Worm (Caenorhabditis elegans) whole organism, L4 larva: ENCODE measurements around the gene cpd-2.

Experiments
- D1046.2 ChIP-seq: fragments of 200-800 bp; sonication (Bioruptor generic); IDR thresholded peaks from 2 replicates; pipeline ENCODE4 v1.3.6; 2022; ENCODE audit warnings: missing genetic modification characterization, missing compliant biosample characterization
- F10B5.3 ChIP-seq: sonication (generic microtip); optimal IDR thresholded peaks from 2 replicates; lab custom pipeline; 2016; ENCODE audit warnings: mild to moderate bottlenecking, missing genetic modification characterization, missing compliant biosample characterization
- F37D6.2 ChIP-seq: sonication (generic microtip); optimal IDR thresholded peaks from 2 replicates; lab custom pipeline; 2016; ENCODE audit warnings: mild to moderate bottlenecking, missing genetic modification characterization, missing compliant biosample characterization
- T26A8.4 ChIP-seq: fragments of 200-800 bp; sonication (Bioruptor generic); IDR thresholded peaks from 2 replicates; pipeline ENCODE4 v1.3.6; 2022; ENCODE audit warnings: missing genetic modification characterization, missing compliant biosample characterization
- Y48G9A.11 ChIP-seq: fragments of 200-800 bp; sonication (Bioruptor generic); IDR thresholded peaks from 2 replicates; pipeline ENCODE4 v1.3.6; 2022; ENCODE audit warnings: missing genetic modification reagents, missing genetic modification characterization, missing compliant biosample characterization
- Y75B8A.6 ChIP-seq: fragments of 200-800 bp; sonication (Bioruptor generic); IDR thresholded peaks from 2 replicates; pipeline ENCODE4 v1.3.6; 2022; ENCODE audit warnings: missing genetic modification reagents, missing genetic modification characterization, missing compliant biosample characterization
- ZK337.2 ChIP-seq: fragments of 200-800 bp; sonication (Bioruptor generic); IDR thresholded peaks from 2 replicates; pipeline ENCODE4 v1.3.6; 2022; ENCODE audit warnings: missing genetic modification reagents, missing genetic modification characterization, missing compliant biosample characterization
- ZK546.5 ChIP-seq, 2 experiments: sonication (generic microtip); optimal IDR thresholded peaks; 2 replicates each; lab custom pipeline; 2017; ENCODE audit warnings: missing biosample characterization in 2 of 2, missing genetic modification characterization in 2 of 2
- arid-1 ChIP-seq: fragments of 200-800 bp; sonication (Bioruptor generic); conservative IDR thresholded peaks from 2 replicates; pipeline ENCODE4 v1.3.6; 2022; ENCODE audit warnings: missing genetic modification reagents, missing genetic modification characterization, missing compliant biosample characterization
- ceh-28 ChIP-seq: fragments of 150-350 bp; optimal IDR thresholded peaks from 2 replicates; lab custom pipeline; 2014; ENCODE audit warnings: missing biosample characterization, missing genetic modification reagents, missing genetic modification characterization
- ceh-44 ChIP-seq: fragments of 200-800 bp; sonication (Bioruptor generic); IDR thresholded peaks from 2 replicates; pipeline ENCODE4 v1.3.6; 2022; ENCODE audit warnings: missing genetic modification reagents, missing genetic modification characterization, missing compliant biosample characterization
- ceh-82 ChIP-seq: sonication (generic microtip); optimal IDR thresholded peaks from 2 replicates; lab custom pipeline; 2017; ENCODE audit warnings: missing biosample characterization, missing genetic modification characterization
- daf-19 ChIP-seq: fragments of 200-800 bp; sonication (Bioruptor generic); conservative IDR thresholded peaks from 2 replicates; pipeline ENCODE4 v1.3.6; 2022; ENCODE audit warnings: missing genetic modification characterization, missing compliant biosample characterization
- daf-8 ChIP-seq: fragments of 200-800 bp; sonication (Bioruptor generic); IDR thresholded peaks from 2 replicates; pipeline ENCODE4 v1.3.6; 2022; ENCODE audit warnings: missing genetic modification characterization, missing compliant biosample characterization
- dmd-6 ChIP-seq: fragments of 200-800 bp; sonication (Bioruptor generic); IDR thresholded peaks from 2 replicates; pipeline ENCODE4 v1.3.6; 2022; ENCODE audit warnings: missing genetic modification reagents, missing genetic modification characterization, missing compliant biosample characterization
- dmd-9 ChIP-seq: fragments of 200-800 bp; sonication (Bioruptor generic); IDR thresholded peaks from 2 replicates; pipeline ENCODE4 v1.3.6; 2022; ENCODE audit warnings: missing genetic modification reagents, missing genetic modification characterization, missing compliant biosample characterization
- dve-1 ChIP-seq: sonication (generic microtip); optimal IDR thresholded peaks from 2 replicates; lab custom pipeline; 2017; ENCODE audit warnings: antibody characterized with exemption, mild to moderate bottlenecking, missing genetic modification characterization, missing compliant biosample characterization; ENCODE audit not compliant: insufficient read depth
- egl-27 ChIP-seq: sonication (generic microtip); optimal IDR thresholded peaks from 3 replicates; lab custom pipeline; 2017; ENCODE audit warnings: missing biosample characterization, missing genetic modification reagents, missing genetic modification characterization
- gei-8 ChIP-seq: fragments of 200-800 bp; sonication (Bioruptor generic); optimal IDR thresholded peaks from 2 replicates; lab custom pipeline; 2018; ENCODE audit warnings: mild to moderate bottlenecking, missing genetic modification characterization, missing compliant biosample characterization
- hif-1 ChIP-seq, 2 experiments: sonication (generic microtip); optimal IDR thresholded peaks; 2 replicates each; lab custom pipeline; 2016 to 2017; ENCODE audit warnings: missing compliant biosample characterization in 2 of 2, missing genetic modification characterization in 2 of 2, missing genetic modification reagents in 2 of 2, missing genotype in 2 of 2, mild to moderate bottlenecking in 1 of 2
- hlh-30 ChIP-seq: sonication (generic microtip); optimal IDR thresholded peaks from 2 replicates; lab custom pipeline; 2017; ENCODE audit warnings: antibody characterized with exemption, mild to moderate bottlenecking, missing genetic modification characterization, missing compliant biosample characterization; ENCODE audit not compliant: insufficient read depth
- jun-1 ChIP-seq: fragments of 150-350 bp; optimal IDR thresholded peaks from 2 replicates; lab custom pipeline; 2014; ENCODE audit warnings: missing biosample characterization, missing genetic modification reagents, missing genetic modification characterization
- lim-7 ChIP-seq: fragments of 200-800 bp; sonication (Bioruptor generic); IDR thresholded peaks from 2 replicates; pipeline ENCODE4 v1.3.6; 2022; ENCODE audit warnings: missing genetic modification characterization, missing compliant biosample characterization
- lin-1 ChIP-seq: fragments of 200-800 bp; sonication (Bioruptor generic); IDR thresholded peaks from 2 replicates; pipeline ENCODE4 v1.3.6; 2022; ENCODE audit warnings: missing genetic modification reagents, missing genetic modification characterization, missing compliant biosample characterization
- lin-29 ChIP-seq: fragments of 200-800 bp; sonication (Bioruptor generic); IDR thresholded peaks from 2 replicates; pipeline ENCODE4 v1.3.6; 2022; ENCODE audit warnings: missing genetic modification reagents, missing genetic modification characterization, missing compliant biosample characterization
- lin-39 ChIP-seq: fragments of 150-350 bp; optimal IDR thresholded peaks from 2 replicates; lab custom pipeline; 2014; ENCODE audit warnings: missing biosample characterization, missing genetic modification reagents, missing genetic modification characterization
- lir-3 ChIP-seq: sonication (generic microtip); optimal IDR thresholded peaks from 2 replicates; lab custom pipeline; 2016; ENCODE audit warnings: mild to moderate bottlenecking, missing genetic modification characterization, missing compliant biosample characterization
- lsy-2 ChIP-seq, 2 experiments: fragments of 150-350 bp in 1 of 2; sonication (generic microtip) in 1 of 2; optimal IDR thresholded peaks; 2 replicates each; lab custom pipeline; 2014 to 2017; ENCODE audit warnings: missing biosample characterization in 2 of 2, missing genetic modification characterization in 2 of 2
- mdl-1 ChIP-seq, 2 experiments: fragments of 150-350 bp in 1 of 2; sonication (generic microtip) in 1 of 2; optimal IDR thresholded peaks; 2 replicates each; lab custom pipeline; 2014 to 2017; ENCODE audit warnings: missing biosample characterization in 2 of 2, missing genetic modification characterization in 2 of 2
- mxl-3 ChIP-seq: fragments of 200-800 bp; sonication (Bioruptor generic); optimal IDR thresholded peaks from 2 replicates; lab custom pipeline; 2018; ENCODE audit warnings: mild to moderate bottlenecking, missing genetic modification characterization, missing compliant biosample characterization
- nhr-102 ChIP-seq: sonication (generic microtip); optimal IDR thresholded peaks from 2 replicates; lab custom pipeline; 2016; ENCODE audit warnings: mild to moderate bottlenecking, missing genetic modification characterization, moderate library complexity, missing compliant biosample characterization
- nhr-25 ChIP-seq: sonication (generic microtip); optimal IDR thresholded peaks from 2 replicates; lab custom pipeline; 2017; ENCODE audit warnings: missing genetic modification characterization, mild to moderate bottlenecking, missing compliant biosample characterization, antibody characterized with exemption, moderate library complexity, borderline replicate concordance; ENCODE audit not compliant: insufficient read depth
- nhr-28 ChIP-seq: fragments of 150-350 bp; optimal IDR thresholded peaks from 2 replicates; lab custom pipeline; 2014; ENCODE audit warnings: missing biosample characterization, missing genetic modification characterization
- nhr-42 ChIP-seq: fragments of 200-800 bp; sonication (Bioruptor generic); IDR thresholded peaks from 2 replicates; pipeline ENCODE4 v1.3.6; 2022; ENCODE audit warnings: missing genetic modification characterization, missing compliant biosample characterization
- nhr-76 ChIP-seq: fragments of 150-350 bp; optimal IDR thresholded peaks from 2 replicates; lab custom pipeline; 2014; ENCODE audit warnings: missing biosample characterization, missing genetic modification characterization
- pha-4 ChIP-seq, 2 experiments: fragments of 150-350 bp in 1 of 2; fragments of 200-800 bp in 1 of 2; sonication (Bioruptor generic) in 1 of 2; IDR thresholded peaks in 1 of 2; optimal IDR thresholded peaks in 1 of 2; 2 replicates each; pipeline versions ENCODE4 v1.3.6 to Lab custom; 2014 to 2022; ENCODE audit warnings: missing genetic modification characterization in 2 of 2, missing genetic modification reagents in 2 of 2, missing biosample characterization in 1 of 2, missing compliant biosample characterization in 1 of 2
- sdz-12 ChIP-seq: fragments of 200-800 bp; sonication (Bioruptor generic); optimal IDR thresholded peaks from 2 replicates; lab custom pipeline; 2018; ENCODE audit warnings: mild to moderate bottlenecking, missing genetic modification characterization, missing compliant biosample characterization
- skn-1 ChIP-seq: fragments of 150-350 bp; optimal IDR thresholded peaks from 2 replicates; lab custom pipeline; 2014; ENCODE audit warnings: missing biosample characterization, missing genetic modification characterization
- tag-97 ChIP-seq: fragments of 200-800 bp; sonication (Bioruptor generic); IDR thresholded peaks from 2 replicates; pipeline ENCODE4 v1.3.6; 2022; ENCODE audit warnings: missing genetic modification characterization, missing compliant biosample characterization
- tra-1 ChIP-seq: fragments of 200-800 bp; sonication (Bioruptor generic); IDR thresholded peaks from 2 replicates; pipeline ENCODE4 v1.3.6; 2022; ENCODE audit warnings: missing genetic modification reagents, missing genetic modification characterization, missing compliant biosample characterization
- unc-130 ChIP-seq: sonication (generic microtip); optimal IDR thresholded peaks from 2 replicates; lab custom pipeline; 2016; ENCODE audit warnings: missing genetic modification reagents, missing genetic modification characterization, missing compliant biosample characterization
- unc-39 ChIP-seq: sonication (generic microtip); optimal IDR thresholded peaks from 2 replicates; lab custom pipeline; 2017; ENCODE audit warnings: missing biosample characterization, missing genetic modification characterization
- unc-62 ChIP-seq, 3 experiments: fragments of 150-350 bp in 1 of 3; sonication (generic microtip); optimal IDR thresholded peaks in 2 of 3; peaks in 1 of 3; 1 replicate in 1 of 3; 2 replicates in 2 of 3; lab custom pipeline; 2014 to 2017; ENCODE audit warnings: missing biosample characterization in 3 of 3, missing genetic modification characterization in 3 of 3, missing genetic modification reagents in 3 of 3, missing genotype in 1 of 3
- vab-7 ChIP-seq: fragments of 200-800 bp; sonication (Bioruptor generic); IDR thresholded peaks from 2 replicates; pipeline ENCODE4 v1.3.6; 2022; ENCODE audit warnings: missing genetic modification reagents, missing genetic modification characterization, missing compliant biosample characterization
- zfp-3 ChIP-seq: fragments of 200-800 bp; sonication (Bioruptor generic); conservative IDR thresholded peaks from 2 replicates; pipeline ENCODE4 v1.3.6; 2022; ENCODE audit warnings: missing genetic modification reagents, missing genetic modification characterization, missing compliant biosample characterization
- zip-11 ChIP-seq: fragments of 200-800 bp; sonication (Bioruptor generic); IDR thresholded peaks from 2 replicates; pipeline ENCODE4 v1.3.6; 2022; ENCODE audit warnings: missing genetic modification characterization, missing compliant biosample characterization

Gene cpd-2

ce11 chrX:16055245-16055644 lies 5.6 kb downstream of the cpd-2 start, which contains the start of gene T27A8.7:
Gene T27A8.7, plus strand, starts transcription at chrX:16055545.
- TF ChIP-seq F10B5.3 (tag; lab: Kevin White, UChicago), result no peak
- TF ChIP-seq hlh-30, result no peak

- TF ChIP-seq ceh-82 (peak; percentile 58), nhr-42 (GFP tag; lab: Robert Waterston, UW) (peak; percentile 98), ZK546.5 (tag; optimal IDR thresholded peaks at IDR 0.05; lab: Kevin White, UChicago) (peak; percentile 18 to 80), tag-97 (GFP tag; lab: Robert Waterston, UW) (peak; percentile 65; the same call in 1 of the 2 replicates), unc-39 (tag; lab: Kevin White, UChicago) (no peak), pha-4 (GFP tag; IDR thresholded peaks at IDR 0.05; lab: Robert Waterston, UW) (peak; percentile 97), pha-4 (tag; optimal IDR thresholded peaks at IDR 0.05; lab: Kevin White, UChicago) (peak; percentile 81), gei-8 (peak; percentile 91), daf-8 (GFP tag; lab: Robert Waterston, UW) (0 out of 2 replicates have a peak, but pooled peaks have one; percentile 48), nhr-76 (tag; lab: Kevin White, UChicago) (peak; percentile 84), ceh-44 (GFP tag; lab: Robert Waterston, UW) (peak; percentile 50; the same call in 1 of the 2 replicates), tra-1 (no peak; the same call in none of the 2 replicates), unc-62 (GFP tag; optimal IDR thresholded peaks at IDR 0.05 in 1 of 2; lab: Kevin White, UChicago) (peak; percentile 77 to 99), unc-62 (tag; optimal IDR thresholded peaks at IDR 0.05; lab: Kevin White, UChicago) (no peak), nhr-25 (tag; lab: Kevin White, UChicago) (peak; percentile 92), dmd-9 (GFP tag; lab: Robert Waterston, UW) (0 out of 2 replicates have a peak, but pooled peaks have one; percentile 70), jun-1 (tag; lab: Kevin White, UChicago) (peak; percentile 99), ZK337.2 (GFP tag; lab: Robert Waterston, UW) (peak; percentile 88), nhr-28 (tag; lab: Kevin White, UChicago) (peak; percentile 85), zfp-3 (GFP tag; lab: Robert Waterston, UW) (peak; percentile 97), egl-27 (tag; lab: Kevin White, UChicago) (no peak), lin-39 (peak; percentile 94), dmd-6 (GFP tag; lab: Robert Waterston, UW) (peak; percentile 97), unc-130 (GFP tag; lab: Kevin White, UChicago) (peak; percentile 2), D1046.2 (no peak; the same call in 1 of the 2 replicates), F37D6.2 (tag; lab: Kevin White, UChicago) (peak; percentile 99), skn-1 (tag; lab: Kevin White, UChicago) (no peak), mxl-3 (peak; percentile 86), lin-1 (GFP tag; lab: Robert Waterston, UW) (peak; percentile 74), sdz-12 (GFP tag; lab: Kevin White, UChicago) (peak; percentile 70), dve-1 (tag; lab: Kevin White, UChicago) (peak; percentile 99), F10B5.3 (tag; lab: Kevin White, UChicago) (peak; percentile 96), zip-11 (no peak), mdl-1 (tag; optimal IDR thresholded peaks at IDR 0.05; lab: Kevin White, UChicago) (peak; percentile 91 to 93), nhr-102 (peak; percentile 99), Y75B8A.6 (peak; percentile 76), T26A8.4 (GFP tag; lab: Robert Waterston, UW) (peak; percentile 99), daf-19 (GFP tag; lab: Robert Waterston, UW) (peak; percentile 98), lin-29 (GFP tag; lab: Robert Waterston, UW) (peak; percentile 97), hif-1 (tag; optimal IDR thresholded peaks at IDR 0.05; lab: Kevin White, UChicago) (peak; percentile 74 to 87), ceh-28 (tag; lab: Kevin White, UChicago) (peak; percentile 85), vab-7 (GFP tag; lab: Robert Waterston, UW) (peak; percentile 94), lir-3 (tag; lab: Kevin White, UChicago) (peak; percentile 94), Y48G9A.11 (GFP tag; lab: Robert Waterston, UW) (0 out of 2 replicates have a peak, but pooled peaks have one; percentile 62), lsy-2 (tag; optimal IDR thresholded peaks at IDR 0.05; lab: Kevin White, UChicago) (peak; percentile 93 to 96), lim-7 (GFP tag; lab: Robert Waterston, UW) (peak; percentile 49; the same call in 1 of the 2 replicates), arid-1 (peak; percentile 87)
Observed at ce11 chrX:16056404-16056803, 6.7 kb downstream of the cpd-2 start.
